Worm (Caenorhabditis elegans): ENCODE results near the gene F46G11.4.
A peak's percentile ranks its signal among the peaks of the same experiment; 100 is the strongest.

Gene F46G11.4

ce11 chrX:5798690-5799089 lies at the start of gene F46G11.4:
Gene F46G11.4, minus strand, starts transcription at chrX:5798790.
- no peak for TF ChIP-seq F13C5.2 (tag; optimal IDR thresholded peaks at IDR 0.05)
- TF ChIP-seq aly-1 (tag; optimal IDR thresholded peaks at IDR 0.05), result no peak
- TF ChIP-seq sea-1 (GFP tag; conservative IDR thresholded peaks at IDR 0.05), result no peak
- TF ChIP-seq hmg-4 (GFP tag; optimal IDR thresholded peaks at IDR 0.05), result no peak
- TF ChIP-seq ceh-36 (tag; optimal IDR thresholded peaks at IDR 0.05), result no peak
- TF ChIP-seq tra-4 (tag; optimal IDR thresholded peaks at IDR 0.05), result no peak
- TF ChIP-seq hnd-1 (tag; optimal IDR thresholded peaks at IDR 0.05), result no peak

ce11 chrX:5847268-5847667 lies 48.7 kb upstream of the F46G11.4 start:
- TF ChIP-seq scrt-1 (GFP tag; IDR thresholded peaks at IDR 0.05) (no peak), ceh-36 (tag; optimal IDR thresholded peaks at IDR 0.05) (no peak), tra-4 (tag; optimal IDR thresholded peaks at IDR 0.05) (no peak), F13C5.2 (tag; optimal IDR thresholded peaks at IDR 0.05) (no peak)

ce11 chrX:5841060-5841642 lies 42.6 kb upstream of the F46G11.4 start, which contains the start of gene puf-9:
Gene puf-9, plus strand, starts transcription at chrX:5841592.
- TF ChIP-seq ets-7 (tag; optimal IDR thresholded peaks at IDR 0.05), result no peak
- peak; percentile 24 for TF ChIP-seq B0310.2 (tag; optimal IDR thresholded peaks at IDR 0.05)
- TF ChIP-seq pes-1 (GFP tag; IDR thresholded peaks at IDR 0.05), result no peak
- TF ChIP-seq sea-1 (GFP tag; conservative IDR thresholded peaks at IDR 0.05), result no peak
- no peak for TF ChIP-seq ceh-13 (GFP tag; optimal IDR thresholded peaks at IDR 0.05)
- no peak for TF ChIP-seq tbx-11 (GFP tag; IDR thresholded peaks at IDR 0.05)
- TF ChIP-seq hmg-4 (GFP tag; optimal IDR thresholded peaks at IDR 0.05), result peak; percentile 84
- no peak for TF ChIP-seq hmbx-1 (tag; optimal IDR thresholded peaks at IDR 0.05)
- peak; percentile 34 for TF ChIP-seq aly-1 (tag; optimal IDR thresholded peaks at IDR 0.05)
- TF ChIP-seq flt-1 (GFP tag; IDR thresholded peaks at IDR 0.05), result peak; percentile 58
- no peak for TF ChIP-seq tbx-37 (GFP tag; conservative IDR thresholded peaks at IDR 0.05)
- peak; percentile 89 for TF ChIP-seq F13C5.2 (tag; optimal IDR thresholded peaks at IDR 0.05)
- TF ChIP-seq ama-1 (optimal IDR thresholded peaks at IDR 0.05), result no peak
- no peak for TF ChIP-seq tra-4 (tag; optimal IDR thresholded peaks at IDR 0.05)
- TF ChIP-seq scrt-1 (GFP tag; IDR thresholded peaks at IDR 0.05), result peak; percentile 60; the same call in 1 of the 2 replicates
- no peak for TF ChIP-seq ceh-36 (tag; optimal IDR thresholded peaks at IDR 0.05)
- no peak for TF ChIP-seq hnd-1 (tag; optimal IDR thresholded peaks at IDR 0.05)

- TF ChIP-seq tbx-37 (GFP tag; conservative IDR thresholded peaks at IDR 0.05) (no peak), scrt-1 (GFP tag; IDR thresholded peaks at IDR 0.05) (no peak), B0310.2 (tag; optimal IDR thresholded peaks at IDR 0.05) (no peak), hmg-4 (GFP tag; optimal IDR thresholded peaks at IDR 0.05) (no peak), ceh-36 (tag; optimal IDR thresholded peaks at IDR 0.05) (no peak), pes-1 (GFP tag; IDR thresholded peaks at IDR 0.05) (no peak), sea-1 (GFP tag; conservative IDR thresholded peaks at IDR 0.05) (no peak), F13C5.2 (tag; optimal IDR thresholded peaks at IDR 0.05) (no peak), flt-1 (GFP tag; IDR thresholded peaks at IDR 0.05) (no peak), ets-7 (tag; optimal IDR thresholded peaks at IDR 0.05) (no peak), hnd-1 (tag; optimal IDR thresholded peaks at IDR 0.05) (no peak), tra-4 (tag; optimal IDR thresholded peaks at IDR 0.05) (no peak), ceh-13 (GFP tag; optimal IDR thresholded peaks at IDR 0.05) (no peak), tbx-11 (GFP tag; IDR thresholded peaks at IDR 0.05) (no peak)
These were observed 41.1 kb upstream of the F46G11.4 start, which contains the start of gene dct-11 for ce11 chrX:5839643-5840042. Gene dct-11, minus strand, starts transcription at chrX:5839778.

- TF ChIP-seq pes-1 (GFP tag; IDR thresholded peaks at IDR 0.05) (no peak), flt-1 (GFP tag; IDR thresholded peaks at IDR 0.05) (no peak), ets-7 (tag; optimal IDR thresholded peaks at IDR 0.05) (no peak), F13C5.2 (tag; optimal IDR thresholded peaks at IDR 0.05) (no peak)
These were observed 40.6 kb upstream of the F46G11.4 start for ce11 chrX:5839143-5839542.

- no peak for TF ChIP-seq B0310.2 (tag; optimal IDR thresholded peaks at IDR 0.05)
- no peak for TF ChIP-seq tra-4 (tag; optimal IDR thresholded peaks at IDR 0.05)
- TF ChIP-seq hmg-4 (GFP tag; optimal IDR thresholded peaks at IDR 0.05), result no peak
- TF ChIP-seq tbx-11 (GFP tag; IDR thresholded peaks at IDR 0.05), result no peak
- TF ChIP-seq pes-1 (GFP tag; IDR thresholded peaks at IDR 0.05), result no peak
These were observed 38.4 kb upstream of the F46G11.4 start for ce11 chrX:5837035-5837434.

ce11 chrX:5836527-5836926 lies 37.9 kb upstream of the F46G11.4 start:
- TF ChIP-seq ets-7 (tag; optimal IDR thresholded peaks at IDR 0.05) (no peak), scrt-1 (GFP tag; IDR thresholded peaks at IDR 0.05) (no peak), tbx-37 (GFP tag; conservative IDR thresholded peaks at IDR 0.05) (no peak)

- TF ChIP-seq tbx-11 (GFP tag; IDR thresholded peaks at IDR 0.05), result no peak
These were observed 36.2 kb upstream of the F46G11.4 start, which contains the start of gene F13D11.4 for ce11 chrX:5834581-5835481. Gene F13D11.4, minus strand, starts transcription at chrX:5834805.
